Worm (Caenorhabditis elegans) whole organism, midembryonic: ENCODE results near the gene fat-2.

ENCODE experiments used
- T22C8.4 ChIP-seq: fragments of 200-800 bp; sonication (Bioruptor generic); IDR thresholded peaks from 2 replicates; pipeline ENCODE4 v1.3.6; 2022; ENCODE audit warnings: missing genetic modification characterization, missing compliant biosample characterization
- cog-1 ChIP-seq: sonication (generic microtip); optimal IDR thresholded peaks from 2 replicates; lab custom pipeline; 2016; ENCODE audit warnings: missing genetic modification characterization, missing compliant biosample characterization
- flt-1 ChIP-seq: fragments of 200-800 bp; sonication (Bioruptor generic); IDR thresholded peaks from 2 replicates; pipeline ENCODE4 v1.3.6; 2022; ENCODE audit warnings: missing genetic modification characterization, missing compliant biosample characterization
- klf-2 ChIP-seq: fragments of 200-800 bp; sonication (Bioruptor generic); conservative IDR thresholded peaks from 2 replicates; pipeline ENCODE4 v1.3.6; 2022; ENCODE audit warnings: missing genetic modification reagents, missing genetic modification characterization, missing compliant biosample characterization
- med-1 ChIP-seq: sonication (generic microtip); optimal IDR thresholded peaks from 2 replicates; lab custom pipeline; 2017; ENCODE audit warnings: missing genetic modification characterization, mild to moderate bottlenecking, missing compliant biosample characterization, antibody characterized with exemption, missing genetic modification reagents; ENCODE audit not compliant: insufficient read depth
- ref-1 ChIP-seq: fragments of 200-800 bp; sonication (Bioruptor generic); conservative IDR thresholded peaks from 2 replicates; pipeline ENCODE4 v1.3.6; 2022; ENCODE audit warnings: missing genetic modification reagents, missing genetic modification characterization, missing compliant biosample characterization
- tab-1 ChIP-seq: fragments of 200-800 bp; sonication (Bioruptor generic); IDR thresholded peaks from 2 replicates; pipeline ENCODE4 v1.3.6; 2022; ENCODE audit warnings: missing genetic modification characterization, missing compliant biosample characterization
- ztf-23 ChIP-seq: fragments of 200-800 bp; sonication (Bioruptor generic); IDR thresholded peaks from 2 replicates; pipeline ENCODE4 v1.3.6; 2022; ENCODE audit warnings: missing genetic modification reagents, missing genetic modification characterization, missing compliant biosample characterization
- ztf-29 ChIP-seq: fragments of 200-800 bp; sonication (Bioruptor generic); IDR thresholded peaks from 2 replicates; pipeline ENCODE4 v1.3.6; 2022; ENCODE audit warnings: missing genetic modification reagents, missing genetic modification characterization, missing compliant biosample characterization

Gene fat-2

ce11 chrIV:13309636-13310035 lies 14.0 kb upstream of the fat-2 start:
- no peak for TF ChIP-seq ref-1 (GFP tag; lab: Robert Waterston, UW)
- no peak for TF ChIP-seq tab-1 (GFP tag; lab: Robert Waterston, UW)
- TF ChIP-seq ztf-23, result no peak
- TF ChIP-seq med-1 (GFP tag; lab: Kevin White, UChicago), result no peak
- TF ChIP-seq ztf-29 (GFP tag; lab: Robert Waterston, UW), result no peak
- TF ChIP-seq flt-1, result no peak
- TF ChIP-seq T22C8.4, result no peak
- no peak for TF ChIP-seq cog-1
- no peak for TF ChIP-seq klf-2

DNA sequence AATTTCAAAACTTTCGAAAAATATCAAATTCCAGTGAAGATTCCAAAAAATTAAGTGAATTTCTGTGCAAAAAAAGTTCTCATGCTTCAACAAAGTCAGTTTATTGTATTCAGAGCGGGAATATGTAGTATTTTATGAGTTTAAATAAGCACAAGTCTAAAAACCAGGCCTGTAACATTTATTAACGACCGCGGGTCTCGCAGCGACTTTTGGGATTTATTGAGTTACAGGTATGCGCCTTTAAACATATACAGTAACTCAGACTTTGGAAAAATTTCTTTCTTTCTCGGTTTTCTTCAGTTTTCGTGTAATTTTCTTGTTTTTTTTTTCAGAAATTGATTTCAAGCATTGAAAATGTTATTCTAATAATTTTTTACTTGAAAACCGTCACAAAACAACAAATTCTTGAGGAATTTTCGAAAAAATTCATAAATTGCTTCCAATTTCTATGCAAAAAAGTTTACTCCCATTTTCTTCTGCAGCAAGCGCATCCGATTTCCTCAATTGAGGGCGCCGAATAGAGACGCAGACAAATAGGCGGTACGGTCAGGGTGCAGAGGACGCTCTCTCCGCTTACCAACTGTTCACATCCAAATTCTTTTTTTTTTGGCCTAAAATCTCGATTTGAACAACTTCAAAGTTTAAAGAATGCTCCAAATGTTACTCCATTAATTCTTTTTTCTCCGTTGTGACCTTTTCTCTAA lies 12.2 kb upstream of the fat-2 start:
- no peak for TF ChIP-seq ztf-23
- TF ChIP-seq ref-1 (GFP tag; lab: Robert Waterston, UW), result no peak
- no peak for TF ChIP-seq cog-1
- TF ChIP-seq med-1 (GFP tag; lab: Kevin White, UChicago), result no peak
- TF ChIP-seq tab-1 (GFP tag; lab: Robert Waterston, UW), result no peak
- no peak for TF ChIP-seq ztf-29 (GFP tag; lab: Robert Waterston, UW)
- TF ChIP-seq klf-2, result no peak
- no peak for TF ChIP-seq T22C8.4

- TF ChIP-seq tab-1 (GFP tag; lab: Robert Waterston, UW), result no peak
- TF ChIP-seq med-1 (GFP tag; lab: Kevin White, UChicago), result no peak
- no peak for TF ChIP-seq klf-2
- TF ChIP-seq ref-1 (GFP tag; lab: Robert Waterston, UW), result no peak
- TF ChIP-seq cog-1, result no peak
- TF ChIP-seq T22C8.4, result no peak
- no peak for TF ChIP-seq ztf-29 (GFP tag; lab: Robert Waterston, UW)
- TF ChIP-seq flt-1, result no peak
- TF ChIP-seq ztf-23, result no peak
Measured at ce11 chrIV:13313156-13313555, 10.5 kb upstream of the fat-2 start.

- no peak for TF ChIP-seq ztf-23
- TF ChIP-seq tab-1 (GFP tag; lab: Robert Waterston, UW), result no peak
- TF ChIP-seq ztf-29 (GFP tag; lab: Robert Waterston, UW), result no peak
- TF ChIP-seq T22C8.4, result no peak
- TF ChIP-seq cog-1, result no peak
- no peak for TF ChIP-seq ref-1 (GFP tag; lab: Robert Waterston, UW)
- TF ChIP-seq med-1 (GFP tag; lab: Kevin White, UChicago), result no peak
- no peak for TF ChIP-seq klf-2
- no peak for TF ChIP-seq flt-1
Measured at ce11 chrIV:13314181-13314580, 9.5 kb upstream of the fat-2 start.

DNA sequence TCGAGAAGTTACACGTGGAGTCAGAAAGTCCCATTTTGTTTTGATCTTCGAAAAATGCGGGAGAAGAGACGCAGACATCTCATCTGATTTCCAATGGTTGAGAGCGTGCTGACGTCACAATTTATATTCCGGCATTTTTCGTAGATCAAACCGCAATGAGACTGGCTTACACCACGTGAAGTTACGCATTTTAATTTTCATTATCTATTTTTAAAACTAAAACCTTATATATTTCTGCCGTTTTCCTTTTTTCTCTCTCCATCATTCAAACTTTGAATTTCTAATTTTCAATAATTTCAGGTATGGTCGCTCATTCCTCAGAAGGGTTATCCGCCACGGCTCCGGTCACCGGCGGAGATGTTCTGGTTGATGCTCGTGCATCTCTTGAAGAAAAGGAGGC lies 8.3 kb upstream of the fat-2 start, which contains the start of gene fat-1:
TSS of gene fat-1 (plus strand) at position 301 of the 400 bp plus-strand sequence.
- TF ChIP-seq klf-2 (no peak), flt-1 (no peak), ztf-23 (no peak), med-1 (GFP tag; lab: Kevin White, UChicago) (no peak), cog-1 (no peak)

- no peak for TF ChIP-seq T22C8.4
- no peak for TF ChIP-seq flt-1
- TF ChIP-seq tab-1 (GFP tag; lab: Robert Waterston, UW), result no peak
- no peak for TF ChIP-seq ztf-29 (GFP tag; lab: Robert Waterston, UW)
- no peak for TF ChIP-seq med-1 (GFP tag; lab: Kevin White, UChicago)
- TF ChIP-seq ref-1 (GFP tag; lab: Robert Waterston, UW), result no peak
- no peak for TF ChIP-seq klf-2
- no peak for TF ChIP-seq cog-1
- no peak for TF ChIP-seq ztf-23
Measured at ce11 chrIV:13318773-13319172, 4.9 kb upstream of the fat-2 start.

- no peak for TF ChIP-seq ztf-29 (GFP tag; lab: Robert Waterston, UW)
- no peak for TF ChIP-seq T22C8.4
- TF ChIP-seq cog-1, result no peak
- no peak for TF ChIP-seq med-1 (GFP tag; lab: Kevin White, UChicago)
- no peak for TF ChIP-seq flt-1
- no peak for TF ChIP-seq ztf-23
- no peak for TF ChIP-seq klf-2
- TF ChIP-seq ref-1 (GFP tag; lab: Robert Waterston, UW), result no peak
- TF ChIP-seq tab-1 (GFP tag; lab: Robert Waterston, UW), result no peak
Measured at ce11 chrIV:13319886-13320650, 3.6 kb upstream of the fat-2 start.

- no peak for TF ChIP-seq cog-1
- no peak for TF ChIP-seq ztf-29 (GFP tag; lab: Robert Waterston, UW)
- no peak for TF ChIP-seq klf-2
- TF ChIP-seq ztf-23, result no peak
- no peak for TF ChIP-seq T22C8.4
- no peak for TF ChIP-seq flt-1
- TF ChIP-seq tab-1 (GFP tag; lab: Robert Waterston, UW), result no peak
- TF ChIP-seq ref-1 (GFP tag; lab: Robert Waterston, UW), result no peak
- no peak for TF ChIP-seq med-1 (GFP tag; lab: Kevin White, UChicago)
Measured at ce11 chrIV:13322429-13322828, 1.2 kb upstream of the fat-2 start.

- TF ChIP-seq klf-2, result no peak
Measured at ce11 chrIV:13327064-13327463, 3.4 kb downstream of the fat-2 start.

DNA sequence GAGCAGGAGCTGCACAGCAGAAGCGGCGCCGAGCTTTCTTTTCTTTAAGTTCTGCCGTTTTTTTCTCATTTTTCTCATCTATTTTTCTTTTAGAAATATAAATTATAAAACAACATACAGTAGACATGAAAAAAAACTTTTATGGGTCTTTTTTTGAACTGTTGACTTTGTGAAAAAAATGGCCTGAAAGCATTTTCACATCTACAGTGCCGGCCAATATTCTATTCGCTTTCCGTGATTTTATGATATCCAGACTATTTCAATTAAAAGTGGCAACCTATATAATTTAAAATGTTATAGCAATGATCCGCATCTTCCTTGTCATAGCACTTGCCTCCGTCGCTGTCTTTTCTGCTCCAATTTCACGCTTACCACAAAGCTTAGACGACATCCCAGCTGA lies 4.4 kb downstream of the fat-2 start, which contains the start of gene far-6:
TSS of gene far-6 (plus strand) at position 301 of the 400 bp plus-strand sequence.
- TF ChIP-seq ref-1 (GFP tag; lab: Robert Waterston, UW) (no peak), flt-1 (no peak), T22C8.4 (no peak), klf-2 (no peak), cog-1 (no peak), ztf-23 (no peak)
